Fruit fly (Drosophila melanogaster): ENCODE data around the gene Cpr78Cc.

Cpr78Cc gene

dm6 chr3L:21346463-21347196 lies 46.2 kb downstream of the Cpr78Cc start:
- TF ChIP-seq CG10348 (GFP tag; IDR thresholded peaks at IDR 0.05) (no peak), Pif1B (GFP tag; optimal IDR thresholded peaks at IDR 0.05) (no peak), CG8301 (tag; optimal IDR thresholded peaks at IDR 0.05) (no peak), gl (tag; optimal IDR thresholded peaks at IDR 0.05) (no peak)

- peak; percentile 20 for TF ChIP-seq Snoo (tag; optimal IDR thresholded peaks at IDR 0.05)
- no peak for TF ChIP-seq rn (GFP tag; IDR thresholded peaks at IDR 0.05)
- peak; percentile 75 for TF ChIP-seq CG14655 (GFP tag; optimal IDR thresholded peaks at IDR 0.05)
- TF ChIP-seq CG32121 (GFP tag; IDR thresholded peaks at IDR 0.05): peak; percentile 47
- TF ChIP-seq D1 (tag; optimal IDR thresholded peaks at IDR 0.05): no peak
- peak; percentile 36 for TF ChIP-seq Pif1B (GFP tag; optimal IDR thresholded peaks at IDR 0.05)
- TF ChIP-seq CG8301 (tag; optimal IDR thresholded peaks at IDR 0.05): peak; percentile 62
- TF ChIP-seq CG8159 (tag; optimal IDR thresholded peaks at IDR 0.05): peak; percentile 74
- TF ChIP-seq CG13204 (GFP tag; optimal IDR thresholded peaks at IDR 0.05): no peak
- no peak for TF ChIP-seq EcR (GFP tag; optimal IDR thresholded peaks at IDR 0.05)
- peak; percentile 44 for TF ChIP-seq CG9948 (tag; optimal IDR thresholded peaks at IDR 0.05)
- peak; percentile 57 for TF ChIP-seq CG17806 (tag; optimal IDR thresholded peaks at IDR 0.05)
- TF ChIP-seq CG4496 (GFP tag; IDR thresholded peaks at IDR 0.05): peak; percentile 57; the same call in 2 of the 3 replicates
- TF ChIP-seq CG10348 (GFP tag; IDR thresholded peaks at IDR 0.05): no peak
- peak; percentile 56 for TF ChIP-seq CG34367 (tag; optimal IDR thresholded peaks at IDR 0.05)
- peak; percentile 57 for TF ChIP-seq CG15710 (tag; optimal IDR thresholded peaks at IDR 0.05)
- TF ChIP-seq Pif1A (GFP tag; optimal IDR thresholded peaks at IDR 0.05): peak; percentile 64
- peak; percentile 21; the same call in 1 of the 2 replicates for TF ChIP-seq Ets98B (GFP tag; IDR thresholded peaks at IDR 0.05)
- peak; percentile 25; the same call in 1 of the 3 replicates for TF ChIP-seq fd96Ca (GFP tag; IDR thresholded peaks at IDR 0.05)
- no peak for TF ChIP-seq gl (tag; optimal IDR thresholded peaks at IDR 0.05)
- no peak for TF ChIP-seq CG12605 (GFP tag; IDR thresholded peaks at IDR 0.05)
Measured at dm6 chr3L:21347197-21347831, 46.9 kb downstream of the Cpr78Cc start.

- TF ChIP-seq D1 (tag; optimal IDR thresholded peaks at IDR 0.05) (no peak), fd96Ca (GFP tag; IDR thresholded peaks at IDR 0.05) (peak; percentile 68), gl (tag; optimal IDR thresholded peaks at IDR 0.05) (no peak), Pif1B (GFP tag; optimal IDR thresholded peaks at IDR 0.05) (peak; percentile 10), CG4496 (GFP tag; IDR thresholded peaks at IDR 0.05) (peak; percentile 69), Pif1A (GFP tag; optimal IDR thresholded peaks at IDR 0.05) (no peak)
Measured at dm6 chr3L:21348983-21349432, 48.6 kb downstream of the Cpr78Cc start, which contains the start of gene ebd2. Gene ebd2, minus strand, starts transcription at chr3L:21349288.

Data from whole organism, pupa.